Fruit fly (Drosophila melanogaster) whole organism, wandering third instar larva: ENCODE measurements around the gene CG32437.

Source experiments
- Abd-B ChIP-seq: fragments of >200 bp; optimal IDR thresholded peaks from 2 replicates; lab custom pipeline; 2017; ENCODE audit warnings: missing biosample characterization, missing genetic modification characterization
- CrebA ChIP-seq: fragments of 200-800 bp; sonication (Bioruptor generic); optimal IDR thresholded peaks from 2 replicates; lab custom pipeline; 2016; ENCODE audit warnings: missing biosample characterization, mild to moderate bottlenecking, missing genetic modification characterization, borderline replicate concordance
- GATAd ChIP-seq: sonication (Bioruptor generic); optimal IDR thresholded peaks from 2 replicates; lab custom pipeline; 2016; ENCODE audit warnings: missing biosample characterization, missing genetic modification characterization
- Hr78 ChIP-seq: fragments of >200 bp; optimal IDR thresholded peaks from 2 replicates; lab custom pipeline; 2017; ENCODE audit warnings: missing biosample characterization, missing genetic modification characterization
- br ChIP-seq: fragments of 200-800 bp; sonication (Bioruptor generic); optimal IDR thresholded peaks from 2 replicates; lab custom pipeline; 2016; ENCODE audit warnings: missing biosample characterization, missing genetic modification characterization
- dmrt93B ChIP-seq: fragments of 200-800 bp; sonication (Bioruptor generic); optimal IDR thresholded peaks from 2 replicates; lab custom pipeline; 2018; ENCODE audit warnings: missing biosample characterization, mild to moderate bottlenecking, missing genetic modification characterization
- dsf ChIP-seq: sonication (Bioruptor generic); optimal IDR thresholded peaks from 2 replicates; lab custom pipeline; 2016; ENCODE audit warnings: missing biosample characterization, missing genetic modification characterization, borderline replicate concordance
- ey ChIP-seq: fragments of 200-800 bp; sonication (Bioruptor generic); optimal IDR thresholded peaks from 2 replicates; lab custom pipeline; 2016; ENCODE audit warnings: missing biosample characterization, missing genetic modification characterization
- foxo ChIP-seq, 2 experiments: fragments of 200-800 bp; sonication (Bioruptor generic); optimal IDR thresholded peaks; 2 replicates in 1 of 2; 3 replicates in 1 of 2; lab custom pipeline; 2016 to 2017; ENCODE audit warnings: missing biosample characterization in 2 of 2, missing genetic modification characterization in 2 of 2
- h ChIP-seq: fragments of 200-800 bp; sonication (Bioruptor generic); optimal IDR thresholded peaks from 3 replicates; lab custom pipeline; 2016; ENCODE audit warnings: missing biosample characterization, mild to moderate bottlenecking, missing genetic modification characterization
- rgr ChIP-seq: fragments of 200-800 bp; sonication (Bioruptor generic); optimal IDR thresholded peaks from 3 replicates; lab custom pipeline; 2016; ENCODE audit warnings: missing biosample characterization, mild to moderate bottlenecking, missing genetic modification characterization
- tai ChIP-seq: sonication (Bioruptor generic); optimal IDR thresholded peaks from 2 replicates; lab custom pipeline; 2016; ENCODE audit warnings: missing biosample characterization, missing genetic modification characterization
- usp ChIP-seq: fragments of >200 bp; optimal IDR thresholded peaks from 2 replicates; lab custom pipeline; 2017; ENCODE audit warnings: missing biosample characterization, missing genetic modification characterization

dm6 chr3L:21347197-21347831 is 10.2 kb upstream of the CG32437 start:
- no peak for TF ChIP-seq dsf (GFP tag; lab: Kevin White, UChicago)
- peak; percentile 43 for TF ChIP-seq rgr
- TF ChIP-seq GATAd (GFP tag; lab: Kevin White, UChicago) = no peak
- no peak for TF ChIP-seq CrebA (GFP tag; lab: Kevin White, UChicago)
- no peak for TF ChIP-seq Hr78
- peak; percentile 26 for TF ChIP-seq br (GFP tag; lab: Kevin White, UChicago)
- TF ChIP-seq ey (GFP tag; lab: Kevin White, UChicago) = peak; percentile 22
- TF ChIP-seq usp = no peak
- TF ChIP-seq tai = no peak
- TF ChIP-seq Abd-B (GFP tag; lab: Kevin White, UChicago) = no peak
- peak; percentile 3 for TF ChIP-seq dmrt93B (GFP tag; lab: Kevin White, UChicago)
- peak in 1 of 2 experiments; percentile 59 for TF ChIP-seq foxo (GFP tag; optimal IDR thresholded peaks at IDR 0.05; lab: Kevin White, UChicago)
- TF ChIP-seq h = no peak
